Worm (Caenorhabditis elegans) whole organism, early embryonic: ENCODE data around the gene fbxb-114.
A peak's percentile ranks its signal among the peaks of the same experiment; 100 is the strongest.
"Not testable (repeated sequence)": the region's sequence is repeated elsewhere in the genome, so short reads cannot be mapped to it uniquely, and the experiment has no call there.

Experiments used
- B0310.2 ChIP-seq: sonication (generic microtip); optimal IDR thresholded peaks from 2 replicates; lab custom pipeline; 2016; ENCODE audit warnings: mild to moderate bottlenecking, missing genetic modification characterization, missing compliant biosample characterization
- F13C5.2 ChIP-seq: sonication (generic microtip); optimal IDR thresholded peaks from 2 replicates; lab custom pipeline; 2017; ENCODE audit warnings: mild to moderate bottlenecking, missing genetic modification characterization, inconsistent platforms, missing compliant biosample characterization
- aly-1 ChIP-seq: sonication (generic microtip); optimal IDR thresholded peaks from 2 replicates; lab custom pipeline; 2016; ENCODE audit warnings: missing genetic modification characterization, missing compliant biosample characterization
- ama-1 ChIP-seq: fragments of 150-350 bp; optimal IDR thresholded peaks from 2 replicates; lab custom pipeline; 2014
- ceh-13 ChIP-seq: fragments of 200-800 bp; sonication (Bioruptor generic); optimal IDR thresholded peaks from 2 replicates; lab custom pipeline; 2018; ENCODE audit warnings: mild to moderate bottlenecking, missing genetic modification characterization, missing compliant biosample characterization
- ceh-36 ChIP-seq: sonication (generic microtip); optimal IDR thresholded peaks from 2 replicates; lab custom pipeline; 2016; ENCODE audit warnings: missing genetic modification characterization, inconsistent platforms, missing compliant biosample characterization
- ets-7 ChIP-seq: sonication (generic microtip); optimal IDR thresholded peaks from 2 replicates; lab custom pipeline; 2016; ENCODE audit warnings: missing genotype, missing genetic modification characterization, missing compliant biosample characterization
- flt-1 ChIP-seq: fragments of 200-800 bp; sonication (Bioruptor generic); IDR thresholded peaks from 2 replicates; pipeline ENCODE4 v1.3.6; 2022; ENCODE audit warnings: missing genetic modification characterization, missing compliant biosample characterization
- hmbx-1 ChIP-seq: sonication (generic microtip); optimal IDR thresholded peaks from 2 replicates; lab custom pipeline; 2016; ENCODE audit warnings: mild to moderate bottlenecking, missing genetic modification characterization, missing compliant biosample characterization
- hmg-4 ChIP-seq: fragments of 200-800 bp; sonication (Bioruptor generic); optimal IDR thresholded peaks from 2 replicates; lab custom pipeline; 2018; ENCODE audit warnings: mild to moderate bottlenecking, missing genetic modification characterization, missing compliant biosample characterization
- hnd-1 ChIP-seq: sonication (generic microtip); optimal IDR thresholded peaks from 2 replicates; lab custom pipeline; 2016; ENCODE audit warnings: missing genetic modification characterization, missing compliant biosample characterization
- pes-1 ChIP-seq: fragments of 200-800 bp; sonication (Bioruptor generic); IDR thresholded peaks from 2 replicates; pipeline ENCODE4 v1.3.6; 2022; ENCODE audit warnings: missing genetic modification reagents, missing genetic modification characterization, missing compliant biosample characterization
- scrt-1 ChIP-seq: fragments of 200-800 bp; sonication (Bioruptor generic); IDR thresholded peaks from 2 replicates; pipeline ENCODE4 v1.3.6; 2022; ENCODE audit warnings: missing genetic modification characterization, missing compliant biosample characterization
- sea-1 ChIP-seq: fragments of 200-800 bp; sonication (Bioruptor generic); conservative IDR thresholded peaks from 2 replicates; pipeline ENCODE4 v1.3.6; 2022; ENCODE audit warnings: missing genetic modification characterization, missing compliant biosample characterization
- tbx-11 ChIP-seq: fragments of 200-800 bp; sonication (Bioruptor generic); IDR thresholded peaks from 2 replicates; pipeline ENCODE4 v1.3.6; 2022; ENCODE audit warnings: missing genetic modification characterization, missing compliant biosample characterization
- tbx-37 ChIP-seq: fragments of 200-800 bp; sonication (Bioruptor generic); conservative IDR thresholded peaks from 2 replicates; pipeline ENCODE4 v1.3.6; 2022; ENCODE audit warnings: missing genetic modification reagents, missing genetic modification characterization, missing compliant biosample characterization
- tra-4 ChIP-seq: sonication (generic microtip); optimal IDR thresholded peaks from 2 replicates; lab custom pipeline; 2017; ENCODE audit warnings: missing genetic modification characterization, missing compliant biosample characterization

The fbxb-114 gene

ce11 chrX:16902657-16903056, 19.0 kb upstream of the fbxb-114 start:
- no peak for TF ChIP-seq flt-1 (GFP tag; lab: Robert Waterston, UW)
- no peak for TF ChIP-seq hmbx-1 (tag; lab: Kevin White, UChicago)
- no peak for TF ChIP-seq ama-1 (lab: Kevin White, UChicago)
- TF ChIP-seq scrt-1, result no peak
- no peak for TF ChIP-seq tbx-37 (GFP tag; lab: Robert Waterston, UW)
- TF ChIP-seq hnd-1 (tag; lab: Kevin White, UChicago), result no peak
- no peak for TF ChIP-seq pes-1 (GFP tag; lab: Robert Waterston, UW)
- no peak for TF ChIP-seq F13C5.2 (tag; lab: Kevin White, UChicago)
- TF ChIP-seq tbx-11 (GFP tag; lab: Robert Waterston, UW), result no peak
- no peak for TF ChIP-seq sea-1 (GFP tag; lab: Robert Waterston, UW)
- no peak for TF ChIP-seq aly-1
- TF ChIP-seq tra-4, result no peak
- TF ChIP-seq ets-7 (tag; lab: Kevin White, UChicago), result no peak
- TF ChIP-seq ceh-36 (tag; lab: Kevin White, UChicago), result no peak
- TF ChIP-seq hmg-4 (GFP tag; lab: Kevin White, UChicago), result no peak
- TF ChIP-seq B0310.2, result no peak

ce11 chrX:16903619-16904018, 18.0 kb upstream of the fbxb-114 start, which contains the start of gene F39F10.4:
Gene F39F10.4, minus strand, starts transcription at chrX:16903719.
- no peak for TF ChIP-seq ama-1 (lab: Kevin White, UChicago)
- no peak for TF ChIP-seq aly-1
- TF ChIP-seq tbx-37 (GFP tag; lab: Robert Waterston, UW), result no peak
- TF ChIP-seq ets-7 (tag; lab: Kevin White, UChicago), result no peak
- TF ChIP-seq sea-1 (GFP tag; lab: Robert Waterston, UW), result no peak
- no peak for TF ChIP-seq ceh-36 (tag; lab: Kevin White, UChicago)
- no peak for TF ChIP-seq hmg-4 (GFP tag; lab: Kevin White, UChicago)
- TF ChIP-seq B0310.2, result no peak
- no peak for TF ChIP-seq tbx-11 (GFP tag; lab: Robert Waterston, UW)
- no peak for TF ChIP-seq pes-1 (GFP tag; lab: Robert Waterston, UW)
- no peak for TF ChIP-seq tra-4
- no peak for TF ChIP-seq flt-1 (GFP tag; lab: Robert Waterston, UW)
- no peak for TF ChIP-seq hmbx-1 (tag; lab: Kevin White, UChicago)
- TF ChIP-seq hnd-1 (tag; lab: Kevin White, UChicago), result no peak

- TF ChIP-seq tbx-11 (GFP tag; lab: Robert Waterston, UW); ets-7 (tag; lab: Kevin White, UChicago); flt-1 (GFP tag; lab: Robert Waterston, UW): not testable (repeated sequence)
These were observed 8.0 kb upstream of the fbxb-114 start, which contains the start of gene F39F10.5 for ce11 chrX:16913669-16914068. Gene F39F10.5, minus strand, starts transcription at chrX:16913769.

ce11 chrX:16919468-16919867, 2.2 kb upstream of the fbxb-114 start:
- TF ChIP-seq pes-1 (GFP tag; lab: Robert Waterston, UW) (no peak), F13C5.2 (tag; lab: Kevin White, UChicago) (no peak), flt-1 (GFP tag; lab: Robert Waterston, UW) (no peak), ets-7 (tag; lab: Kevin White, UChicago) (no peak), hmg-4 (GFP tag; lab: Kevin White, UChicago) (no peak), ceh-13 (no peak), sea-1 (GFP tag; lab: Robert Waterston, UW) (no peak), ama-1 (lab: Kevin White, UChicago) (no peak), ceh-36 (tag; lab: Kevin White, UChicago) (no peak), tra-4 (no peak), scrt-1 (no peak), tbx-11 (GFP tag; lab: Robert Waterston, UW) (no peak), tbx-37 (GFP tag; lab: Robert Waterston, UW) (no peak)

- no peak for TF ChIP-seq ceh-13
- TF ChIP-seq ama-1 (lab: Kevin White, UChicago), result no peak
- no peak for TF ChIP-seq ets-7 (tag; lab: Kevin White, UChicago)
- TF ChIP-seq tbx-11 (GFP tag; lab: Robert Waterston, UW), result no peak
- TF ChIP-seq ceh-36 (tag; lab: Kevin White, UChicago), result no peak
- TF ChIP-seq tbx-37 (GFP tag; lab: Robert Waterston, UW), result no peak
- TF ChIP-seq hmbx-1 (tag; lab: Kevin White, UChicago), result no peak
- TF ChIP-seq hmg-4 (GFP tag; lab: Kevin White, UChicago), result no peak
- TF ChIP-seq F13C5.2 (tag; lab: Kevin White, UChicago), result no peak
- TF ChIP-seq scrt-1, result no peak
- TF ChIP-seq flt-1 (GFP tag; lab: Robert Waterston, UW), result no peak
- TF ChIP-seq sea-1 (GFP tag; lab: Robert Waterston, UW), result no peak
These were observed 2.0 kb downstream of the fbxb-114 start, which contains the start of gene C30E1.4 for ce11 chrX:16923636-16924035. Gene C30E1.4, plus strand, starts transcription at chrX:16923936.

- TF ChIP-seq hmbx-1 (tag; lab: Kevin White, UChicago) (no peak), sea-1 (GFP tag; lab: Robert Waterston, UW) (0 out of 2 replicates have a peak, but pooled peaks have one; percentile 45)
These were observed 3.7 kb downstream of the fbxb-114 start for ce11 chrX:16925343-16925742.

DNA sequence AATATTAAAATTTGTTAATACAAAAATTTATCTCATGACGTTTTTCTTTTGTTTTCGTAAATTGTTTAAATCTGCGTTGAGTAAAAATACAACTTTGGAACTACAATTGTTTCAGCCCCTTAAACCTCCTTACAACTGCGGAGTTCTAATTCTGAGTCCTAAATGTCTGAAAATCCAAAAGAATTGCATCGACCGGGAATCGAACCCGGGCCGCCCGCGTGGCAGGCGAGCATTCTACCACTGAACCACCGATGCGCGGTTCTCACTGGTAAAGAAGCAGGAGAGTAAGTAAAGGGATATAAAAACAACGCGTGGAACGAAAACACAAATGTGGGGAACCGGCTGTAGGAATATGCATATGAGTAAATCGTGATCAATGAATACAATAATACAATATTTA, 6.5 kb downstream of the fbxb-114 start:
- peak; percentile 83 for TF ChIP-seq flt-1 (GFP tag; lab: Robert Waterston, UW)
- peak; percentile 68 for TF ChIP-seq ets-7 (tag; lab: Kevin White, UChicago)
- peak; percentile 67 for TF ChIP-seq B0310.2
- no peak for TF ChIP-seq ama-1 (lab: Kevin White, UChicago)
- peak; percentile 54 for TF ChIP-seq hmbx-1 (tag; lab: Kevin White, UChicago)
- peak; percentile 80 for TF ChIP-seq aly-1
- peak; percentile 95 for TF ChIP-seq F13C5.2 (tag; lab: Kevin White, UChicago)
- TF ChIP-seq pes-1 (GFP tag; lab: Robert Waterston, UW), result peak; percentile 90
- peak; percentile 67 for TF ChIP-seq hnd-1 (tag; lab: Kevin White, UChicago)
- TF ChIP-seq tra-4, result no peak
- TF ChIP-seq tbx-11 (GFP tag; lab: Robert Waterston, UW), result no peak; the same call in none of the 2 replicates
- peak; percentile 84 for TF ChIP-seq ceh-36 (tag; lab: Kevin White, UChicago)
- peak; percentile 95 for TF ChIP-seq hmg-4 (GFP tag; lab: Kevin White, UChicago)
- peak; percentile 85 for TF ChIP-seq sea-1 (GFP tag; lab: Robert Waterston, UW)
- peak; percentile 77 for TF ChIP-seq tbx-37 (GFP tag; lab: Robert Waterston, UW)
- TF ChIP-seq ceh-13, result peak; percentile 82
- TF ChIP-seq scrt-1, result peak; percentile 89
